Worm (Caenorhabditis elegans) whole organism, L3 larva: ENCODE results near the gene myrf-1.

Experiments
- ZK546.5 ChIP-seq: sonication (generic microtip); optimal IDR thresholded peaks from 2 replicates; lab custom pipeline; 2017; ENCODE audit warnings: missing biosample characterization, missing genetic modification characterization
- ama-1 ChIP-seq: fragments of 150-350 bp; optimal IDR thresholded peaks from 2 replicates; lab custom pipeline; 2018
- fkh-10 ChIP-seq: sonication (generic microtip); optimal IDR thresholded peaks from 2 replicates; lab custom pipeline; 2017; ENCODE audit warnings: missing biosample characterization, missing genetic modification reagents, missing genetic modification characterization
- nhr-11 ChIP-seq: fragments of 150-350 bp; optimal IDR thresholded peaks from 2 replicates; lab custom pipeline; 2014; ENCODE audit warnings: missing biosample characterization, missing genetic modification characterization
- skn-1 ChIP-seq: fragments of 150-350 bp; optimal IDR thresholded peaks from 2 replicates; lab custom pipeline; 2014; ENCODE audit warnings: missing biosample characterization, missing genetic modification characterization
- snpc-4 ChIP-seq: fragments of 150-350 bp; optimal IDR thresholded peaks from 2 replicates; lab custom pipeline; 2014; ENCODE audit warnings: missing biosample characterization, missing genetic modification characterization
- unc-62 ChIP-seq: fragments of 150-350 bp; sonication (generic microtip); optimal IDR thresholded peaks from 4 replicates; lab custom pipeline; 2014; ENCODE audit warnings: missing biosample characterization, missing genetic modification reagents, missing genetic modification characterization
- ztf-11 ChIP-seq: fragments of 150-350 bp; optimal IDR thresholded peaks from 2 replicates; lab custom pipeline; 2014; ENCODE audit warnings: missing biosample characterization, missing genetic modification characterization

ce11 chrII:10547803-10548693, 45.7 kb upstream of the myrf-1 start:
- TF ChIP-seq ama-1 (lab: Kevin White, UChicago) (peak; percentile 85), skn-1 (tag; lab: Kevin White, UChicago) (no peak), snpc-4 (tag; lab: Kevin White, UChicago) (no peak), fkh-10 (GFP tag; lab: Kevin White, UChicago) (no peak), unc-62 (GFP tag; lab: Kevin White, UChicago) (no peak), ztf-11 (no peak), ZK546.5 (tag; lab: Kevin White, UChicago) (no peak), nhr-11 (tag; lab: Kevin White, UChicago) (no peak)
